Fruit fly (Drosophila melanogaster) whole organism, embryonic: ENCODE data around the gene Drep4.

Experiments
- Aef1 ChIP-seq: fragments of 200-800 bp; sonication (Bioruptor generic); IDR thresholded peaks from 3 replicates; pipeline ENCODE4 v1.3.6; 2022; ENCODE audit warnings: missing biosample characterization, missing genetic modification characterization
- B-H1 ChIP-seq: fragments of 200-800 bp; sonication (Bioruptor generic); IDR thresholded peaks from 3 replicates; pipeline ENCODE4 v1.3.6; 2022; ENCODE audit warnings: missing biosample characterization, missing genetic modification characterization
- CG10267 ChIP-seq: fragments of 200-800 bp; sonication (Bioruptor generic); optimal IDR thresholded peaks from 2 replicates; lab custom pipeline; 2018; ENCODE audit warnings: missing biosample characterization, mild to moderate bottlenecking, missing genetic modification characterization, moderate library complexity
- CG10431 ChIP-seq: fragments of 200-800 bp; sonication (Bioruptor generic); optimal IDR thresholded peaks from 3 replicates; lab custom pipeline; 2018; ENCODE audit warnings: missing biosample characterization, mild to moderate bottlenecking, missing genetic modification characterization
- CG12104 ChIP-seq: fragments of 200-800 bp; sonication (Bioruptor generic); optimal IDR thresholded peaks from 3 replicates; lab custom pipeline; 2016; ENCODE audit warnings: missing biosample characterization, missing genetic modification characterization
- CG12744 ChIP-seq: fragments of 200-800 bp; sonication (Bioruptor generic); optimal IDR thresholded peaks from 2 replicates; lab custom pipeline; 2016; ENCODE audit warnings: missing biosample characterization, missing genetic modification characterization
- CG13624 ChIP-seq: fragments of 200-800 bp; sonication (Bioruptor generic); optimal IDR thresholded peaks from 2 replicates; lab custom pipeline; 2016; ENCODE audit warnings: missing biosample characterization, missing genetic modification characterization
- CG1529 ChIP-seq: fragments of 200-800 bp; sonication (Bioruptor generic); optimal IDR thresholded peaks from 3 replicates; lab custom pipeline; 2018; ENCODE audit warnings: missing biosample characterization, missing genetic modification characterization
- CG31224 ChIP-seq: fragments of 200-800 bp; sonication (Bioruptor generic); IDR thresholded peaks from 2 replicates; pipeline ENCODE4 v1.3.6; 2022; ENCODE audit warnings: missing biosample characterization, missing genetic modification characterization
- CG32532 ChIP-seq: fragments of 200-800 bp; sonication (Bioruptor generic); IDR thresholded peaks from 2 replicates; pipeline ENCODE4 v1.3.6; 2022; ENCODE audit warnings: missing biosample characterization, missing genetic modification characterization
- CG7963 ChIP-seq: fragments of 200-800 bp; sonication (Bioruptor generic); IDR thresholded peaks from 3 replicates; pipeline ENCODE4 v1.3.6; 2022; ENCODE audit warnings: missing biosample characterization, missing genetic modification characterization; ENCODE audit not compliant: partially characterized antibody
- CTCF ChIP-seq: fragments of 200-800 bp; sonication (Bioruptor generic); optimal IDR thresholded peaks from 2 replicates; lab custom pipeline; 2017; ENCODE audit warnings: missing biosample characterization, mild to moderate bottlenecking, missing genetic modification characterization, moderate library complexity
- Deaf1 ChIP-seq: fragments of 200-800 bp; optimal IDR thresholded peaks from 3 replicates; lab custom pipeline; 2019; ENCODE audit warnings: missing biosample characterization, mild to moderate bottlenecking, missing genetic modification characterization, moderate library complexity
- Fer1 ChIP-seq: fragments of 200-800 bp; sonication (Bioruptor generic); optimal IDR thresholded peaks from 2 replicates; lab custom pipeline; 2017; ENCODE audit warnings: missing biosample characterization, mild to moderate bottlenecking, missing genetic modification characterization
- Gug ChIP-seq: fragments of 200-800 bp; sonication (Bioruptor generic); IDR thresholded peaks from 4 replicates; pipeline ENCODE4 v1.3.6; 2022; ENCODE audit warnings: missing biosample characterization, missing genetic modification characterization
- HLH54F ChIP-seq: fragments of 200-800 bp; sonication (Bioruptor generic); optimal IDR thresholded peaks from 3 replicates; lab custom pipeline; 2016; ENCODE audit warnings: missing biosample characterization, missing genetic modification characterization
- Hand ChIP-seq: fragments of 200-800 bp; sonication (Bioruptor generic); optimal IDR thresholded peaks from 2 replicates; lab custom pipeline; 2017; ENCODE audit warnings: mild to moderate bottlenecking, missing biosample characterization, missing genetic modification reagents, missing genetic modification characterization
- Hsf ChIP-seq: fragments of 200-800 bp; sonication (Bioruptor generic); optimal IDR thresholded peaks from 3 replicates; lab custom pipeline; 2016; ENCODE audit warnings: missing biosample characterization, missing genetic modification characterization
- Oli ChIP-seq: fragments of 200-800 bp; sonication (Bioruptor generic); optimal IDR thresholded peaks from 2 replicates; lab custom pipeline; 2018; ENCODE audit warnings: missing biosample characterization, mild to moderate bottlenecking, missing genetic modification characterization, moderate library complexity
- Side ChIP-seq: fragments of 200-800 bp; sonication (Bioruptor generic); optimal IDR thresholded peaks from 2 replicates; lab custom pipeline; 2016; ENCODE audit warnings: missing biosample characterization, missing genetic modification characterization
- Usf ChIP-seq: fragments of 200-800 bp; sonication (Bioruptor generic); optimal IDR thresholded peaks from 2 replicates; lab custom pipeline; 2017; ENCODE audit warnings: missing genotype, missing biosample characterization, missing genetic modification characterization
- ase ChIP-seq: fragments of 200-800 bp; sonication (Bioruptor generic); IDR thresholded peaks from 3 replicates; pipeline ENCODE4 v1.3.6; 2022; ENCODE audit warnings: missing biosample characterization, missing genetic modification characterization
- ash1 ChIP-seq: fragments of 200-800 bp; sonication (Bioruptor generic); optimal IDR thresholded peaks from 2 replicates; lab custom pipeline; 2018; ENCODE audit warnings: missing biosample characterization, mild to moderate bottlenecking, missing genetic modification characterization
- bcd ChIP-seq: fragments of 200-800 bp; sonication (Bioruptor generic); optimal IDR thresholded peaks from 2 replicates; lab custom pipeline; 2017; ENCODE audit warnings: missing biosample characterization, mild to moderate bottlenecking, missing genetic modification characterization
- caup ChIP-seq: fragments of 200-800 bp; sonication (Bioruptor generic); optimal IDR thresholded peaks from 3 replicates; lab custom pipeline; 2017; ENCODE audit warnings: missing biosample characterization, mild to moderate bottlenecking, missing genetic modification characterization, moderate library complexity; ENCODE audit not compliant: severe bottlenecking
- dm ChIP-seq: fragments of 200-800 bp; sonication (Bioruptor generic); optimal IDR thresholded peaks from 3 replicates; lab custom pipeline; 2016; ENCODE audit warnings: missing biosample characterization, missing genetic modification characterization
- gem ChIP-seq: fragments of 200-800 bp; sonication (Bioruptor generic); optimal IDR thresholded peaks from 2 replicates; lab custom pipeline; 2019; ENCODE audit warnings: missing biosample characterization, mild to moderate bottlenecking, missing genetic modification characterization, moderate library complexity
- gro ChIP-seq: fragments of 200-800 bp; sonication (Bioruptor generic); optimal IDR thresholded peaks from 2 replicates; lab custom pipeline; 2016; ENCODE audit warnings: missing biosample characterization, missing genetic modification characterization
- inv ChIP-seq: fragments of 200-800 bp; sonication (Bioruptor generic); IDR thresholded peaks from 2 replicates; pipeline ENCODE4 v1.3.6; 2022; ENCODE audit warnings: missing biosample characterization, missing genetic modification characterization; ENCODE audit not compliant: partially characterized antibody
- jigr1 ChIP-seq: fragments of 200-800 bp; sonication (Bioruptor generic); IDR thresholded peaks from 3 replicates; pipeline ENCODE4 v1.3.6; 2022; ENCODE audit warnings: missing biosample characterization, missing genetic modification characterization
- lmd ChIP-seq: fragments of 200-800 bp; sonication (Bioruptor generic); IDR thresholded peaks from 2 replicates; pipeline ENCODE4 v1.3.6; 2022; ENCODE audit warnings: missing biosample characterization, missing genetic modification characterization
- nerfin-1 ChIP-seq: fragments of 200-800 bp; sonication (Bioruptor generic); optimal IDR thresholded peaks from 3 replicates; lab custom pipeline; 2019; ENCODE audit warnings: missing biosample characterization, mild to moderate bottlenecking, missing genetic modification characterization, moderate library complexity
- odd ChIP-seq: fragments of 200-800 bp; sonication (Bioruptor generic); optimal IDR thresholded peaks from 2 replicates; lab custom pipeline; 2017; ENCODE audit warnings: missing biosample characterization, mild to moderate bottlenecking, missing genetic modification characterization
- p53 ChIP-seq: fragments of 200-800 bp; sonication (Bioruptor generic); optimal IDR thresholded peaks from 2 replicates; lab custom pipeline; 2016; ENCODE audit warnings: missing biosample characterization, missing genetic modification characterization
- pan ChIP-seq, 4 experiments: fragments of >200 bp in 3 of 4; fragments of 200-800 bp in 1 of 4; sonication (Bioruptor generic) in 1 of 4; optimal IDR thresholded peaks in 3 of 4; IDR thresholded peaks in 1 of 4; 2 replicates each; pipeline versions ENCODE4 v1.3.6 to Lab custom; 2017 to 2022; ENCODE audit warnings: missing biosample characterization in 2 of 4, missing genetic modification characterization in 2 of 4, mixed read lengths in 1 of 4
- pnt ChIP-seq: fragments of 200-800 bp; sonication (Bioruptor generic); optimal IDR thresholded peaks from 3 replicates; lab custom pipeline; 2016; ENCODE audit warnings: missing biosample characterization, missing genetic modification characterization
- prd ChIP-seq, 3 experiments: fragments of >200 bp in 2 of 3; fragments of 200-800 bp in 1 of 3; sonication (Bioruptor generic) in 1 of 3; optimal IDR thresholded peaks in 2 of 3; IDR thresholded peaks in 1 of 3; 2 replicates in 2 of 3; 3 replicates in 1 of 3; pipeline versions ENCODE4 v1.3.6 to Lab custom; 2017 to 2022; ENCODE audit warnings: missing biosample characterization in 1 of 3, missing genetic modification characterization in 1 of 3
- sc ChIP-seq, 3 experiments: fragments of >200 bp in 2 of 3; fragments of 200-800 bp in 1 of 3; sonication (Bioruptor generic) in 1 of 3; optimal IDR thresholded peaks; 2 replicates in 2 of 3; 3 replicates in 1 of 3; lab custom pipeline; 2017; ENCODE audit warnings: mild to moderate bottlenecking in 1 of 3, missing biosample characterization in 1 of 3, missing genetic modification characterization in 1 of 3, missing genetic modification reagents in 1 of 3
- sd ChIP-seq: fragments of 200-800 bp; sonication (Bioruptor generic); optimal IDR thresholded peaks from 3 replicates; lab custom pipeline; 2018; ENCODE audit warnings: missing biosample characterization, mild to moderate bottlenecking, missing genetic modification characterization, moderate library complexity
- sug ChIP-seq: fragments of 200-800 bp; optimal IDR thresholded peaks from 2 replicates; lab custom pipeline; 2019; ENCODE audit warnings: missing biosample characterization, mild to moderate bottlenecking, missing genetic modification characterization, moderate library complexity
- tna ChIP-seq: fragments of 200-800 bp; sonication (Bioruptor generic); IDR thresholded peaks from 2 replicates; pipeline ENCODE4 v1.3.6; 2022; ENCODE audit warnings: missing biosample characterization, missing genetic modification characterization; ENCODE audit not compliant: partially characterized antibody
- trem ChIP-seq: fragments of 200-800 bp; optimal IDR thresholded peaks from 3 replicates; lab custom pipeline; 2019; ENCODE audit warnings: missing biosample characterization, mild to moderate bottlenecking, missing genetic modification characterization, moderate library complexity
- unc-4 ChIP-seq: fragments of 200-800 bp; sonication (Bioruptor generic); IDR thresholded peaks from 2 replicates; pipeline ENCODE4 v1.3.6; 2022; ENCODE audit warnings: missing biosample characterization, missing genetic modification characterization; ENCODE audit not compliant: partially characterized antibody
- wdn ChIP-seq: fragments of 200-800 bp; sonication (Bioruptor generic); IDR thresholded peaks from 2 replicates; pipeline ENCODE4 v1.3.6; 2022; ENCODE audit warnings: missing biosample characterization, missing genetic modification characterization
- wek ChIP-seq: fragments of 200-800 bp; sonication (Bioruptor generic); optimal IDR thresholded peaks from 3 replicates; lab custom pipeline; 2018; ENCODE audit warnings: missing biosample characterization, mild to moderate bottlenecking, missing genetic modification characterization, moderate library complexity
- zen ChIP-seq: fragments of 200-800 bp; sonication (Bioruptor generic); optimal IDR thresholded peaks from 3 replicates; lab custom pipeline; 2018; ENCODE audit warnings: missing biosample characterization, mild to moderate bottlenecking, missing genetic modification characterization, moderate library complexity
- zf30C ChIP-seq: fragments of 200-800 bp; sonication (Bioruptor generic); optimal IDR thresholded peaks from 3 replicates; lab custom pipeline; 2018; ENCODE audit warnings: missing biosample characterization, mild to moderate bottlenecking, missing genetic modification characterization

Gene Drep4

dm6 chr2L:13290276-13291065 lies 4.2 kb upstream of the Drep4 start (continued):
- TF ChIP-seq CG10431 (GFP tag; lab: Kevin White, UChicago), result peak; percentile 90
- no peak for TF ChIP-seq Usf (GFP tag; lab: Kevin White, UChicago)
- TF ChIP-seq tna (GFP tag; lab: Robert Waterston, UW), result peak; percentile 47; the same call in 1 of the 2 replicates
- TF ChIP-seq trem (tag; lab: Kevin White, UChicago), result no peak
- TF ChIP-seq wdn (GFP tag; lab: Robert Waterston, UW), result peak; percentile 72
- TF ChIP-seq CG32532 (GFP tag; lab: Robert Waterston, UW), result peak; percentile 46
- TF ChIP-seq odd (GFP tag; lab: Kevin White, UChicago), result peak; percentile 95
- no peak for TF ChIP-seq pnt
- no peak for TF ChIP-seq ase (GFP tag; lab: Robert Waterston, UW)
- TF ChIP-seq CG10267 (tag; lab: Kevin White, UChicago), result no peak
- peak; percentile 87 for TF ChIP-seq Fer1 (GFP tag; lab: Kevin White, UChicago)
- no peak for TF ChIP-seq Aef1 (GFP tag; lab: Robert Waterston, UW)
- peak; percentile 42 for TF ChIP-seq dm (GFP tag; lab: Kevin White, UChicago)
- no peak for TF ChIP-seq sc (optimal IDR thresholded peaks at IDR 0.05; lab: Kevin White, UChicago)
- peak; percentile 54 for TF ChIP-seq sc (GFP tag; optimal IDR thresholded peaks at IDR 0.05; lab: Kevin White, UChicago)
- TF ChIP-seq lmd (GFP tag; lab: Robert Waterston, UW), result peak; percentile 12; the same call in 1 of the 2 replicates
- TF ChIP-seq gem (tag; lab: Kevin White, UChicago), result peak; percentile 80
- peak; percentile 32 for TF ChIP-seq Side (GFP tag; lab: Kevin White, UChicago)
- peak; percentile 55; the same call in 1 of the 2 replicates for TF ChIP-seq unc-4 (GFP tag; lab: Robert Waterston, UW)
- no peak for TF ChIP-seq prd (optimal IDR thresholded peaks at IDR 0.05; lab: Kevin White, UChicago)
- peak; percentile 24; the same call in 1 of the 3 replicates for TF ChIP-seq prd (GFP tag; IDR thresholded peaks at IDR 0.05; lab: Robert Waterston, UW)
- no peak for TF ChIP-seq zen (tag; lab: Kevin White, UChicago)
- TF ChIP-seq wek, result peak; percentile 90
- peak; percentile 61 for TF ChIP-seq bcd (GFP tag; lab: Kevin White, UChicago)
- no peak for TF ChIP-seq CG7963 (GFP tag; lab: Robert Waterston, UW)
- TF ChIP-seq CG1529 (GFP tag; lab: Kevin White, UChicago), result peak; percentile 84
- TF ChIP-seq Gug (GFP tag; lab: Robert Waterston, UW), result no peak
- peak; percentile 29; the same call in 1 of the 2 replicates for TF ChIP-seq inv (GFP tag; lab: Robert Waterston, UW)
- peak; percentile 60 for TF ChIP-seq nerfin-1 (tag; lab: Kevin White, UChicago)
- TF ChIP-seq CG31224, result no peak
- TF ChIP-seq caup (GFP tag; lab: Kevin White, UChicago), result peak; percentile 84
- TF ChIP-seq sug (tag; lab: Kevin White, UChicago), result peak; percentile 81
- peak; percentile 41 for TF ChIP-seq Oli
- TF ChIP-seq sd, result peak; percentile 97
- TF ChIP-seq CG12104, result peak; percentile 71
- TF ChIP-seq pan (optimal IDR thresholded peaks at IDR 0.05; lab: Kevin White, UChicago), result no peak
- peak in 1 of 2 experiments; percentile 61 for TF ChIP-seq pan (GFP tag; optimal IDR thresholded peaks at IDR 0.05 in 1 of 2, IDR thresholded peaks at IDR 0.05 in 1 of 2)
- peak; percentile 11 for TF ChIP-seq CG13624
- TF ChIP-seq HLH54F, result peak; percentile 27
- TF ChIP-seq zf30C (GFP tag; lab: Kevin White, UChicago), result no peak
- TF ChIP-seq B-H1 (GFP tag; lab: Robert Waterston, UW), result peak; percentile 48; the same call in 1 of the 3 replicates
- peak; percentile 78 for TF ChIP-seq Hand (GFP tag; lab: Kevin White, UChicago)
- peak; percentile 89 for TF ChIP-seq Deaf1 (tag; lab: Kevin White, UChicago)
- TF ChIP-seq gro (GFP tag; lab: Kevin White, UChicago), result peak; percentile 92
- TF ChIP-seq CG12744 (GFP tag; lab: Kevin White, UChicago), result peak; percentile 67
- no peak for TF ChIP-seq Hsf (GFP tag; lab: Kevin White, UChicago)
- peak; percentile 61 for TF ChIP-seq CTCF (GFP tag; lab: Kevin White, UChicago)
- TF ChIP-seq p53 (GFP tag; lab: Kevin White, UChicago), result peak; percentile 52
- peak; percentile 74 for TF ChIP-seq ash1 (GFP tag; lab: Kevin White, UChicago)
- TF ChIP-seq jigr1, result no peak
